Worm (Caenorhabditis elegans): ENCODE measurements around the gene clec-56.

The clec-56 gene

ce11 chrV:14500554-14500953 lies 26.4 kb downstream of the clec-56 start:
- TF ChIP-seq sox-4 (tag; optimal IDR thresholded peaks at IDR 0.05) (no peak), ceh-8 (GFP tag; optimal IDR thresholded peaks at IDR 0.05) (no peak), blmp-1 (tag; optimal IDR thresholded peaks at IDR 0.05) (peak; percentile 57), xbp-1 (tag; optimal IDR thresholded peaks at IDR 0.05) (no peak), pqm-1 (tag; optimal IDR thresholded peaks at IDR 0.05) (no peak), nhr-19 (GFP tag; conservative IDR thresholded peaks at IDR 0.05) (no peak), lin-14 (GFP tag; optimal IDR thresholded peaks at IDR 0.05) (peak; percentile 53), nhr-71 (tag; optimal IDR thresholded peaks at IDR 0.05) (no peak), hlh-17 (GFP tag; optimal IDR thresholded peaks at IDR 0.05; ENCODE audit: borderline replicate concordance) (no peak), grh-1 (GFP tag; IDR thresholded peaks at IDR 0.05) (no peak), irx-1 (tag; optimal IDR thresholded peaks at IDR 0.05) (peak; percentile 13), unc-130 (tag; optimal IDR thresholded peaks at IDR 0.05) (no peak), mep-1 (tag; optimal IDR thresholded peaks at IDR 0.05) (peak; percentile 0), mdl-1 (tag; optimal IDR thresholded peaks at IDR 0.05) (no peak), F16B12.6 (tag; optimal IDR thresholded peaks at IDR 0.05) (no peak), unc-62 (GFP tag; optimal IDR thresholded peaks at IDR 0.05) (no peak), ceh-90 (tag; optimal IDR thresholded peaks at IDR 0.05) (no peak), lir-3 (tag; optimal IDR thresholded peaks at IDR 0.05; ENCODE audit: poor library complexity) (no peak)

ce11 chrV:14501136-14501535 lies 26.9 kb downstream of the clec-56 start, which contains the start of gene R02D5.24:
Gene R02D5.24 (plus strand): TSS chrV:14501340.
- TF ChIP-seq F16B12.6 (tag; optimal IDR thresholded peaks at IDR 0.05) (no peak), lin-13 (GFP tag; optimal IDR thresholded peaks at IDR 0.05) (no peak), lin-14 (GFP tag; optimal IDR thresholded peaks at IDR 0.05) (peak; percentile 35), irx-1 (tag; optimal IDR thresholded peaks at IDR 0.05) (no peak), nhr-90 (tag; optimal IDR thresholded peaks at IDR 0.05; ENCODE audit: poor library complexity) (no peak), C34B4.2 (tag; optimal IDR thresholded peaks at IDR 0.05) (no peak), grh-1 (GFP tag; IDR thresholded peaks at IDR 0.05) (0 out of 2 replicates have a peak, but pooled peaks have one; percentile 7), nhr-11 (tag; optimal IDR thresholded peaks at IDR 0.05) (no peak), nhr-84 (tag; optimal IDR thresholded peaks at IDR 0.05) (no peak), unc-62 (GFP tag; optimal IDR thresholded peaks at IDR 0.05) (no peak), blmp-1 (tag; optimal IDR thresholded peaks at IDR 0.05) (peak; percentile 30), mep-1 (tag; optimal IDR thresholded peaks at IDR 0.05) (peak; percentile 1), zag-1 (tag; optimal IDR thresholded peaks at IDR 0.05) (no peak)

ce11 chrV:14503065-14503464 lies 28.9 kb downstream of the clec-56 start:
- TF ChIP-seq elt-2 (tag; optimal IDR thresholded peaks at IDR 0.05) = peak; percentile 83
- peak; percentile 9 for TF ChIP-seq nhr-20 (tag; optimal IDR thresholded peaks at IDR 0.05)
- TF ChIP-seq pqm-1 (tag; optimal IDR thresholded peaks at IDR 0.05) = peak; percentile 15
- peak in 1 of 6 experiments; percentile 42 for TF ChIP-seq elt-3 (tag; optimal IDR thresholded peaks at IDR 0.05)
- TF ChIP-seq lin-14 (GFP tag; optimal IDR thresholded peaks at IDR 0.05) = peak; percentile 54
- TF ChIP-seq ceh-88 (GFP tag; IDR thresholded peaks at IDR 0.05) = no peak
- TF ChIP-seq pax-3 (tag; optimal IDR thresholded peaks at IDR 0.05) = no peak
- TF ChIP-seq ztf-4 (tag; optimal IDR thresholded peaks at IDR 0.05) = no peak
- TF ChIP-seq ceh-90 (tag; optimal IDR thresholded peaks at IDR 0.05) = no peak
- peak; percentile 88 for TF ChIP-seq blmp-1 (tag; optimal IDR thresholded peaks at IDR 0.05)
- peak in 1 of 2 experiments; percentile 51 for TF ChIP-seq lin-35 (GFP tag; optimal IDR thresholded peaks at IDR 0.05)
- no peak for TF ChIP-seq nhr-84 (tag; optimal IDR thresholded peaks at IDR 0.05)
- no peak for TF ChIP-seq ets-5 (GFP tag; IDR thresholded peaks at IDR 0.05)
- peak in 1 of 2 experiments; percentile 17 for TF ChIP-seq lsy-2 (tag; optimal IDR thresholded peaks at IDR 0.05)
- peak; percentile 47 for TF ChIP-seq nhr-85 (tag)

ce11 chrV:14504120-14504519 lies 29.9 kb downstream of the clec-56 start:
- TF ChIP-seq unc-86 (tag; optimal IDR thresholded peaks at IDR 0.05) (no peak), ceh-90 (tag; optimal IDR thresholded peaks at IDR 0.05) (no peak), hlh-17 (GFP tag; optimal IDR thresholded peaks at IDR 0.05; ENCODE audit: borderline replicate concordance) (no peak), elt-2 (tag; optimal IDR thresholded peaks at IDR 0.05) (peak; percentile 19), unc-130 (tag; optimal IDR thresholded peaks at IDR 0.05) (no peak), sox-4 (tag; optimal IDR thresholded peaks at IDR 0.05) (no peak), efl-3 (GFP tag; optimal IDR thresholded peaks at IDR 0.05) (no peak), lin-35 (GFP tag; optimal IDR thresholded peaks at IDR 0.05) (no peak), ceh-63 (GFP tag; optimal IDR thresholded peaks at IDR 0.05) (no peak), nhr-71 (tag; optimal IDR thresholded peaks at IDR 0.05) (no peak), lin-14 (GFP tag; optimal IDR thresholded peaks at IDR 0.05) (peak; percentile 10), nhr-84 (tag; optimal IDR thresholded peaks at IDR 0.05) (no peak), aly-2 (tag; optimal IDR thresholded peaks at IDR 0.05) (no peak), isw-1 (GFP tag; IDR thresholded peaks at IDR 0.05) (no peak)

All from whole organism, L1 larva.